Fruit fly (Drosophila melanogaster) whole organism, embryonic: ENCODE results near the gene HHEX.

Source experiments
- CG13123 ChIP-seq: fragments of 200-800 bp; sonication (Bioruptor generic); optimal IDR thresholded peaks from 2 replicates; lab custom pipeline; 2016; ENCODE audit warnings: missing biosample characterization, missing genetic modification characterization
- CG4424 ChIP-seq: fragments of 200-800 bp; sonication (Bioruptor generic); optimal IDR thresholded peaks from 3 replicates; lab custom pipeline; 2016; ENCODE audit warnings: missing biosample characterization, missing genetic modification characterization
- CG8944 ChIP-seq: fragments of 200-800 bp; sonication (Bioruptor generic); optimal IDR thresholded peaks from 3 replicates; lab custom pipeline; 2016; ENCODE audit warnings: missing biosample characterization, missing genetic modification characterization
- Lhr ChIP-seq: fragments of 200-800 bp; sonication (Bioruptor generic); optimal IDR thresholded peaks from 3 replicates; lab custom pipeline; 2017; ENCODE audit warnings: mild to moderate bottlenecking, missing biosample characterization, missing genetic modification reagents, missing genetic modification characterization
- Nf-YC ChIP-seq: fragments of 200-800 bp; optimal IDR thresholded peaks from 3 replicates; lab custom pipeline; 2019; ENCODE audit warnings: missing biosample characterization, mild to moderate bottlenecking, missing genetic modification characterization, moderate library complexity
- Opbp ChIP-seq: fragments of 200-800 bp; sonication (Bioruptor generic); IDR thresholded peaks from 3 replicates; pipeline ENCODE4 v1.3.6; 2022; ENCODE audit warnings: missing biosample characterization, missing genetic modification characterization; ENCODE audit not compliant: partially characterized antibody
- bowl ChIP-seq: fragments of 200-800 bp; sonication (Bioruptor generic); IDR thresholded peaks from 2 replicates; pipeline ENCODE4 v1.3.6; 2022; ENCODE audit warnings: missing biosample characterization, missing genetic modification characterization
- dimm ChIP-seq: fragments of 200-800 bp; sonication (Bioruptor generic); IDR thresholded peaks from 2 replicates; pipeline ENCODE4 v1.3.6; 2022; ENCODE audit warnings: missing biosample characterization, missing genetic modification characterization
- sim ChIP-seq: fragments of 200-800 bp; sonication (Bioruptor generic); IDR thresholded peaks from 2 replicates; pipeline ENCODE4 v1.3.6; 2022; ENCODE audit warnings: missing biosample characterization, missing genetic modification characterization

dm6 chr3R:21067543-21067942 is 13.2 kb downstream of the HHEX start:
- TF ChIP-seq Lhr (GFP tag; lab: Kevin White, UChicago): no peak
- TF ChIP-seq CG13123 (GFP tag; lab: Kevin White, UChicago): no peak
- no peak for TF ChIP-seq CG4424 (GFP tag; lab: Kevin White, UChicago)
- TF ChIP-seq Opbp (GFP tag; lab: Robert Waterston, UW): no peak
- TF ChIP-seq dimm (GFP tag; lab: Robert Waterston, UW): no peak
- TF ChIP-seq bowl (GFP tag; lab: Robert Waterston, UW): no peak
- TF ChIP-seq CG8944 (GFP tag; lab: Kevin White, UChicago): no peak
- no peak for TF ChIP-seq sim
- no peak for TF ChIP-seq Nf-YC (tag; lab: Kevin White, UChicago)
